Fruit fly (Drosophila melanogaster): ENCODE results near the gene jumu.

The jumu gene

DNA sequence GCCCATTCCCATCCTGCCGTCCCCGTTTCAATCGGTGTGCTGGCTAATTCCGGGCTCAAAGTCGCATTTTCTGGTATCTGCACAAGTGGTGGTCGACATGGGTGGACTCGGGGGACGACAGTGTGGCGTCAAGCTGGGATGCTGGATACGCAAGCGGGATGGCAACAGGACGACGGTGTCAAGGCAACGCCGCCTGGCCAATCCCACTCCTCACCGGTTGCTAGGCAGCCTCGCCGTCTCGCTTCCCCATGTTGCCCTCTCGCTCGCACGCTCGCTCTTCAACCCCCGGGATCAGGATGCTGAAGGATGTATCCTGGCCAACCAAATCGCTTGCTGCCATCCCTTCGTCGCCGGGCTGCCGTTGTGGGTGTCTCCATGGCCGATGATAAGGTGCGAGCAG, 18.3 kb downstream of the jumu start (continued):
- TF ChIP-seq caup (GFP tag; optimal IDR thresholded peaks at IDR 0.05; ENCODE audit: severe bottlenecking) (no peak), CG14965 (GFP tag; optimal IDR thresholded peaks at IDR 0.05; ENCODE audit: borderline replicate concordance) (no peak), crol (GFP tag; IDR thresholded peaks at IDR 0.05) (peak; percentile 47), CG6272 (GFP tag; IDR thresholded peaks at IDR 0.05) (no peak), ac (GFP tag; optimal IDR thresholded peaks at IDR 0.05) (no peak), Adf1 (GFP tag; IDR thresholded peaks at IDR 0.05) (peak; percentile 44; the same call in 1 of the 2 replicates), chm (GFP tag; IDR thresholded peaks at IDR 0.05) (no peak), CTCF (GFP tag; optimal IDR thresholded peaks at IDR 0.05) (no peak), CG15073 (GFP tag; optimal IDR thresholded peaks at IDR 0.05) (peak; percentile 87), CG13775 (GFP tag; optimal IDR thresholded peaks at IDR 0.05) (no peak), Nf-YC (tag; optimal IDR thresholded peaks at IDR 0.05) (peak; percentile 99), CG10321 (GFP tag; IDR thresholded peaks at IDR 0.05) (peak; percentile 95), Ssrp (tag; optimal IDR thresholded peaks at IDR 0.05) (no peak), prd (optimal IDR thresholded peaks at IDR 0.05) (no peak), prd (GFP tag; IDR thresholded peaks at IDR 0.05) (0 out of 3 replicates have a peak, but pooled peaks have one; percentile 3), h (optimal IDR thresholded peaks at IDR 0.05) (no peak), Hand (GFP tag; optimal IDR thresholded peaks at IDR 0.05) (no peak), oc (tag; optimal IDR thresholded peaks at IDR 0.05) (no peak), Dbx (GFP tag; IDR thresholded peaks at IDR 0.05) (no peak), Kr (GFP tag; optimal IDR thresholded peaks at IDR 0.05) (no peak), chif (GFP tag; optimal IDR thresholded peaks at IDR 0.05) (no peak), CG1792 (GFP tag; optimal IDR thresholded peaks at IDR 0.05) (no peak), CG2199 (GFP tag; IDR thresholded peaks at IDR 0.05) (no peak), Ets65A (GFP tag) (peak; percentile 27), Nf-YA (GFP tag; IDR thresholded peaks at IDR 0.05) (peak; percentile 82), mirr (GFP tag; optimal IDR thresholded peaks at IDR 0.05) (no peak), Opbp (GFP tag; IDR thresholded peaks at IDR 0.05; ENCODE audit: partially characterized antibody) (no peak), CG8765 (GFP tag; IDR thresholded peaks at IDR 0.05) (no peak), Mad (GFP tag; optimal IDR thresholded peaks at IDR 0.05) (no peak), Max (GFP tag; optimal IDR thresholded peaks at IDR 0.05) (no peak), slou (GFP tag; optimal IDR thresholded peaks at IDR 0.05) (no peak), tna (GFP tag; IDR thresholded peaks at IDR 0.05; ENCODE audit: partially characterized antibody) (no peak), nmo (GFP tag; optimal IDR thresholded peaks at IDR 0.05) (no peak), Hr3 (GFP tag; optimal IDR thresholded peaks at IDR 0.05) (no peak), CG13624 (GFP tag; optimal IDR thresholded peaks at IDR 0.05) (no peak), CG1603 (tag; optimal IDR thresholded peaks at IDR 0.05) (no peak), Vsx1 (GFP tag; optimal IDR thresholded peaks at IDR 0.05) (no peak), CG7928 (GFP tag; optimal IDR thresholded peaks at IDR 0.05) (no peak)

DNA sequence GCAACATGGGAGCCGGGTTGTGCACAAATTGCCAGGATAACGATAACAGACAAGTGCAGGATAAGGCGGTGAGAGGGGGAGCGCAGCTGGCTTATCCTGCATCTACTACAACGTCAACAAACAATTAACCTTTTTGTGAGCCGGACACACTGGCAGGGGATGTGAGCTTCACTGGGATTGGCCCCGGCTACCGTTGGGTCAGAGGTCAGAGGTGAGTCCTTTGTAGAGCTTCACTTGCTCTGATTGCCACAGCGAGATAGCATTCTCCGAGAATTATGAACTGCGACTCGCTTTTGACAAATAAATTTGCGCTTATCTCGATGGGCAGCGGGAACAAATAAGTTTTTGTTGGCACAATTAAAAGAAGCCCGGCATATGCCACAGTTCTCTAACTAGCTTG, 19.8 kb downstream of the jumu start:
- TF ChIP-seq CG6689 (GFP tag; IDR thresholded peaks at IDR 0.05) (no peak), CG10959 (GFP tag; IDR thresholded peaks at IDR 0.05) (0 out of 2 replicates have a peak, but pooled peaks have one; percentile 34), CG10431 (GFP tag; optimal IDR thresholded peaks at IDR 0.05) (no peak), NC2β (GFP tag; optimal IDR thresholded peaks at IDR 0.05) (no peak), CG17328 (GFP tag; IDR thresholded peaks at IDR 0.05) (no peak), CG10462 (GFP tag; optimal IDR thresholded peaks at IDR 0.05) (no peak), Hmr (GFP tag; optimal IDR thresholded peaks at IDR 0.05) (no peak), CG30403 (GFP tag; optimal IDR thresholded peaks at IDR 0.05) (no peak)
